Fruit fly (Drosophila melanogaster) whole organism, embryonic: Measurements from ENCODE around the gene CG2865.

Experiments
- Adf1 ChIP-seq: fragments of 200-800 bp; sonication (Bioruptor generic); IDR thresholded peaks from 2 replicates; pipeline ENCODE4 v1.3.6; 2022; ENCODE audit warnings: missing biosample characterization, missing genetic modification characterization
- BtbVII ChIP-seq: fragments of 200-800 bp; sonication (Bioruptor generic); optimal IDR thresholded peaks from 3 replicates; lab custom pipeline; 2017; ENCODE audit warnings: missing biosample characterization, mild to moderate bottlenecking, missing genetic modification characterization
- CG10959 ChIP-seq: fragments of 200-800 bp; sonication (Bioruptor generic); IDR thresholded peaks from 2 replicates; pipeline ENCODE4 v1.3.6; 2022; ENCODE audit warnings: missing biosample characterization, missing genetic modification characterization
- CG11723 ChIP-seq: fragments of 200-800 bp; sonication (Bioruptor generic); optimal IDR thresholded peaks from 2 replicates; lab custom pipeline; 2017; ENCODE audit warnings: missing biosample characterization, mild to moderate bottlenecking, missing genetic modification characterization
- CG12236 ChIP-seq: fragments of 200-800 bp; sonication (Bioruptor generic); optimal IDR thresholded peaks from 2 replicates; lab custom pipeline; 2016; ENCODE audit warnings: missing biosample characterization, missing genetic modification characterization
- CG1233 ChIP-seq: fragments of 200-800 bp; sonication (Bioruptor generic); optimal IDR thresholded peaks from 4 replicates; lab custom pipeline; 2018; ENCODE audit warnings: missing biosample characterization, mild to moderate bottlenecking, missing genetic modification characterization
- CG15696 ChIP-seq: fragments of 200-800 bp; sonication (Bioruptor generic); optimal IDR thresholded peaks from 2 replicates; lab custom pipeline; 2019; ENCODE audit warnings: missing biosample characterization, mild to moderate bottlenecking, missing genetic modification characterization, moderate library complexity
- CG1647 ChIP-seq: fragments of 200-800 bp; sonication (Bioruptor generic); optimal IDR thresholded peaks from 3 replicates; lab custom pipeline; 2016; ENCODE audit warnings: missing biosample characterization, missing genetic modification characterization
- CG17361 ChIP-seq: fragments of 200-800 bp; sonication (Bioruptor generic); IDR thresholded peaks from 3 replicates; pipeline ENCODE4 v1.3.6; 2022; ENCODE audit warnings: missing biosample characterization, missing genetic modification characterization
- CG17385 ChIP-seq: fragments of 200-800 bp; sonication (Bioruptor generic); optimal IDR thresholded peaks from 3 replicates; lab custom pipeline; 2018; ENCODE audit warnings: missing biosample characterization, mild to moderate bottlenecking, missing genetic modification characterization
- CG30403 ChIP-seq: fragments of 200-800 bp; sonication (Bioruptor generic); optimal IDR thresholded peaks from 3 replicates; lab custom pipeline; 2016; ENCODE audit warnings: missing biosample characterization, missing genetic modification characterization
- CG30431 ChIP-seq: fragments of 200-800 bp; sonication (Bioruptor generic); optimal IDR thresholded peaks from 2 replicates; lab custom pipeline; 2017; ENCODE audit warnings: missing biosample characterization, missing genetic modification characterization
- CG31388 ChIP-seq: fragments of 200-800 bp; sonication (Bioruptor generic); optimal IDR thresholded peaks from 2 replicates; lab custom pipeline; 2016; ENCODE audit warnings: missing biosample characterization, missing genetic modification characterization
- CG3281 ChIP-seq: fragments of 200-800 bp; sonication (Bioruptor generic); optimal IDR thresholded peaks from 3 replicates; lab custom pipeline; 2017; ENCODE audit warnings: missing biosample characterization, mild to moderate bottlenecking, missing genetic modification characterization
- CG4282 ChIP-seq: fragments of 200-800 bp; sonication (Bioruptor generic); optimal IDR thresholded peaks from 2 replicates; lab custom pipeline; 2016; ENCODE audit warnings: missing biosample characterization, missing genetic modification characterization
- CG4328 ChIP-seq: fragments of 200-800 bp; sonication (Bioruptor generic); optimal IDR thresholded peaks from 3 replicates; lab custom pipeline; 2017; ENCODE audit warnings: missing biosample characterization, missing genetic modification reagents, missing genetic modification characterization
- CG6254 ChIP-seq: fragments of 200-800 bp; sonication (Bioruptor generic); optimal IDR thresholded peaks from 3 replicates; lab custom pipeline; 2017; ENCODE audit warnings: mild to moderate bottlenecking, missing biosample characterization, missing genetic modification reagents, missing genetic modification characterization
- CG6791 ChIP-seq: fragments of 200-800 bp; sonication (Bioruptor generic); IDR thresholded peaks from 3 replicates; pipeline ENCODE4 v1.3.6; 2022; ENCODE audit warnings: missing biosample characterization, missing genetic modification characterization; ENCODE audit not compliant: partially characterized antibody
- CG7928 ChIP-seq: fragments of 200-800 bp; sonication (Bioruptor generic); optimal IDR thresholded peaks from 2 replicates; lab custom pipeline; 2017; ENCODE audit warnings: missing biosample characterization, mild to moderate bottlenecking, missing genetic modification characterization
- CG8765 ChIP-seq: fragments of 200-800 bp; sonication (Bioruptor generic); IDR thresholded peaks from 2 replicates; pipeline ENCODE4 v1.3.6; 2022; ENCODE audit warnings: missing biosample characterization, missing genetic modification characterization
- Chrac-16 ChIP-seq: fragments of 200-800 bp; sonication (Bioruptor generic); optimal IDR thresholded peaks from 3 replicates; lab custom pipeline; 2016; ENCODE audit warnings: missing biosample characterization, missing genetic modification characterization
- D19B ChIP-seq: fragments of 200-800 bp; sonication (Bioruptor generic); optimal IDR thresholded peaks from 2 replicates; lab custom pipeline; 2017; ENCODE audit warnings: missing biosample characterization, mild to moderate bottlenecking, missing genetic modification characterization
- Dbx ChIP-seq: fragments of 200-800 bp; sonication (Bioruptor generic); IDR thresholded peaks from 3 replicates; pipeline ENCODE4 v1.3.6; 2022; ENCODE audit warnings: missing biosample characterization, missing genetic modification characterization
- Dip3 ChIP-seq: fragments of 200-800 bp; sonication (Bioruptor generic); optimal IDR thresholded peaks from 3 replicates; lab custom pipeline; 2016; ENCODE audit warnings: missing biosample characterization, missing genetic modification characterization
- Hr3 ChIP-seq: fragments of 200-800 bp; sonication (Bioruptor generic); optimal IDR thresholded peaks from 3 replicates; lab custom pipeline; 2016; ENCODE audit warnings: missing biosample characterization, missing genetic modification characterization
- MESR4 ChIP-seq: fragments of 200-800 bp; sonication (Bioruptor generic); optimal IDR thresholded peaks from 2 replicates; lab custom pipeline; 2018; ENCODE audit warnings: missing biosample characterization, mild to moderate bottlenecking, missing genetic modification characterization, moderate library complexity
- Meics ChIP-seq: fragments of 200-800 bp; sonication (Bioruptor generic); optimal IDR thresholded peaks from 2 replicates; lab custom pipeline; 2017; ENCODE audit warnings: missing biosample characterization, mild to moderate bottlenecking, missing genetic modification characterization
- Mes4 ChIP-seq: fragments of 200-800 bp; sonication (Bioruptor generic); optimal IDR thresholded peaks from 2 replicates; lab custom pipeline; 2016; ENCODE audit warnings: missing biosample characterization, missing genetic modification characterization
- NfI ChIP-seq: fragments of 200-800 bp; sonication (Bioruptor generic); optimal IDR thresholded peaks from 3 replicates; lab custom pipeline; 2018; ENCODE audit warnings: missing biosample characterization, mild to moderate bottlenecking, missing genetic modification characterization, moderate library complexity
- Oli ChIP-seq: fragments of 200-800 bp; sonication (Bioruptor generic); optimal IDR thresholded peaks from 2 replicates; lab custom pipeline; 2018; ENCODE audit warnings: missing biosample characterization, mild to moderate bottlenecking, missing genetic modification characterization, moderate library complexity
- PHDP ChIP-seq: fragments of 200-800 bp; sonication (Bioruptor generic); optimal IDR thresholded peaks from 3 replicates; lab custom pipeline; 2018; ENCODE audit warnings: missing biosample characterization, mild to moderate bottlenecking, missing genetic modification characterization, moderate library complexity
- Rfx ChIP-seq: fragments of 200-800 bp; sonication (Bioruptor generic); IDR thresholded peaks from 2 replicates; pipeline ENCODE4 v1.3.6; 2022; ENCODE audit warnings: missing biosample characterization, missing genetic modification characterization
- Rx ChIP-seq: fragments of 200-800 bp; sonication (Bioruptor generic); IDR thresholded peaks from 2 replicates; pipeline ENCODE4 v1.3.6; 2022; ENCODE audit warnings: missing biosample characterization, missing genetic modification characterization
- amos ChIP-seq: fragments of 200-800 bp; sonication (Bioruptor generic); IDR thresholded peaks from 2 replicates; pipeline ENCODE4 v1.3.6; 2022; ENCODE audit warnings: missing biosample characterization, missing genetic modification characterization; ENCODE audit not compliant: partially characterized antibody
- bcd ChIP-seq: fragments of 200-800 bp; sonication (Bioruptor generic); optimal IDR thresholded peaks from 2 replicates; lab custom pipeline; 2017; ENCODE audit warnings: missing biosample characterization, mild to moderate bottlenecking, missing genetic modification characterization
- chn ChIP-seq: fragments of 200-800 bp; sonication (Bioruptor generic); optimal IDR thresholded peaks from 2 replicates; lab custom pipeline; 2016; ENCODE audit warnings: missing biosample characterization, missing genetic modification characterization
- danr ChIP-seq: fragments of 200-800 bp; sonication (Bioruptor generic); IDR thresholded peaks from 2 replicates; pipeline ENCODE4 v1.3.6; 2022; ENCODE audit warnings: missing biosample characterization, missing genetic modification characterization
- en ChIP-seq: fragments of 200-800 bp; sonication (Bioruptor generic); optimal IDR thresholded peaks from 2 replicates; lab custom pipeline; 2016; ENCODE audit warnings: missing biosample characterization, missing genetic modification characterization
- gce ChIP-seq: fragments of 200-800 bp; sonication (Bioruptor generic); IDR thresholded peaks from 3 replicates; pipeline ENCODE4 v1.3.6; 2022; ENCODE audit warnings: missing biosample characterization, missing genetic modification characterization
- inv ChIP-seq: fragments of 200-800 bp; sonication (Bioruptor generic); IDR thresholded peaks from 2 replicates; pipeline ENCODE4 v1.3.6; 2022; ENCODE audit warnings: missing biosample characterization, missing genetic modification characterization; ENCODE audit not compliant: partially characterized antibody
- jumu ChIP-seq: fragments of 200-800 bp; sonication (Bioruptor generic); optimal IDR thresholded peaks from 3 replicates; lab custom pipeline; 2016; ENCODE audit warnings: missing biosample characterization, missing genetic modification characterization
- nmo ChIP-seq: fragments of 200-800 bp; sonication (Bioruptor generic); optimal IDR thresholded peaks from 2 replicates; lab custom pipeline; 2018; ENCODE audit warnings: missing biosample characterization, mild to moderate bottlenecking, missing genetic modification characterization, moderate library complexity
- onecut ChIP-seq: fragments of 200-800 bp; sonication (Bioruptor generic); IDR thresholded peaks from 2 replicates; pipeline ENCODE4 v1.3.6; 2022; ENCODE audit warnings: missing biosample characterization, missing genetic modification characterization
- pho ChIP-seq: fragments of 200-800 bp; sonication (Bioruptor generic); optimal IDR thresholded peaks from 2 replicates; lab custom pipeline; 2016; ENCODE audit warnings: missing biosample characterization, missing genetic modification characterization
- sd ChIP-seq: fragments of 200-800 bp; sonication (Bioruptor generic); optimal IDR thresholded peaks from 3 replicates; lab custom pipeline; 2018; ENCODE audit warnings: missing biosample characterization, mild to moderate bottlenecking, missing genetic modification characterization, moderate library complexity
- shn ChIP-seq: fragments of 200-800 bp; sonication (Bioruptor generic); optimal IDR thresholded peaks from 3 replicates; lab custom pipeline; 2016; ENCODE audit warnings: missing biosample characterization, missing genetic modification characterization
- stc ChIP-seq: fragments of 200-800 bp; sonication (Bioruptor generic); IDR thresholded peaks from 2 replicates; pipeline ENCODE4 v1.3.6; 2022; ENCODE audit warnings: missing biosample characterization, missing genetic modification characterization
- ttk ChIP-seq: fragments of 200-800 bp; sonication (Bioruptor generic); IDR thresholded peaks from 2 replicates; pipeline ENCODE4 v2.1.2; 2022; ENCODE audit warnings: missing biosample characterization, missing genetic modification characterization
- unc-4 ChIP-seq: fragments of 200-800 bp; sonication (Bioruptor generic); IDR thresholded peaks from 2 replicates; pipeline ENCODE4 v1.3.6; 2022; ENCODE audit warnings: missing biosample characterization, missing genetic modification characterization; ENCODE audit not compliant: partially characterized antibody
- wdn ChIP-seq: fragments of 200-800 bp; sonication (Bioruptor generic); IDR thresholded peaks from 2 replicates; pipeline ENCODE4 v1.3.6; 2022; ENCODE audit warnings: missing biosample characterization, missing genetic modification characterization
- zen2 ChIP-seq: fragments of 200-800 bp; sonication (Bioruptor generic); IDR thresholded peaks from 3 replicates; pipeline ENCODE4 v1.3.6; 2022; ENCODE audit warnings: missing biosample characterization, missing genetic modification characterization; ENCODE audit not compliant: partially characterized antibody
- zfh2 ChIP-seq: fragments of 200-800 bp; sonication (Bioruptor generic); optimal IDR thresholded peaks from 2 replicates; lab custom pipeline; 2016; ENCODE audit warnings: missing biosample characterization, missing genetic modification characterization

Gene CG2865

DNA sequence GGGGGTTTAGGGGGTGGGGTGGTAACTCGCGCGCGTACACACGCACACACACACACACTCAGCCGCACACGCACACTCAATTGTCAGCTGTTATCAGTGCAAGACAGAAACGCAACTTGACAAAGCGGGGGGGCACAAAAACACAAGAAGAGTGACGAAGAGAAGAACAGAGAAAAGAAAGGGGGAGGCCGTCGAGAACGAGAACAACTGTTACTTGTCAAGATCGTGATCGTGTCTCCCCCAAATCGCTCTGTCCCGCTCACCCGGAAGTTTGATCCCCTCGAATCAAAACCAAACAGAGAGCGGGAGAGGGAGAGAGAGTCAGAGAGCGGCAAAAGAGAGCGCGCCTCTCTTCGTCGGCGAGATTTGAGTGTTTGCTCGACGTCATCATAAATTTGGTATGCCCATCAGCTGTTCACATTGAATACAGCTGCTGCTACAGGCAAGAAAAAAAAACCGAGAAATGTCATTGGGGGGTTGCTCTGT, 24.2 kb upstream of the CG2865 start (continued):
- TF ChIP-seq Adf1 (GFP tag; lab: Robert Waterston, UW) (peak; percentile 74), Dbx (no peak), pho (GFP tag; lab: Kevin White, UChicago) (peak; percentile 2), danr (GFP tag; lab: Robert Waterston, UW) (no peak), CG31388 (GFP tag; lab: Kevin White, UChicago) (no peak), nmo (no peak), CG4282 (no peak), CG3281 (no peak), wdn (GFP tag; lab: Robert Waterston, UW) (no peak), CG4328 (GFP tag; lab: Kevin White, UChicago) (no peak), Chrac-16 (GFP tag; lab: Kevin White, UChicago) (no peak), chn (GFP tag; lab: Kevin White, UChicago) (peak; percentile 7), onecut (GFP tag; lab: Robert Waterston, UW) (peak; percentile 36), CG1233 (no peak), NfI (GFP tag; lab: Kevin White, UChicago) (no peak), CG10959 (GFP tag; lab: Robert Waterston, UW) (no peak), Rfx (GFP tag; lab: Robert Waterston, UW) (no peak), BtbVII (peak; percentile 78), unc-4 (GFP tag; lab: Robert Waterston, UW) (peak; percentile 46; the same call in 1 of the 2 replicates), CG17361 (GFP tag; lab: Robert Waterston, UW) (no peak), ttk (GFP tag; lab: Robert Waterston, UW) (no peak), amos (GFP tag; lab: Robert Waterston, UW) (no peak), CG11723 (GFP tag; lab: Kevin White, UChicago) (no peak), sd (tag; lab: Kevin White, UChicago) (peak; percentile 65), stc (GFP tag; lab: Robert Waterston, UW) (peak; percentile 17; the same call in 1 of the 2 replicates), Mes4 (GFP tag; lab: Kevin White, UChicago) (no peak), CG30403 (no peak), PHDP (peak; percentile 33), bcd (no peak), zfh2 (GFP tag; lab: Kevin White, UChicago) (no peak), D19B (no peak), Hr3 (GFP tag; lab: Kevin White, UChicago) (no peak), Oli (tag; lab: Kevin White, UChicago) (no peak), shn (GFP tag; lab: Kevin White, UChicago) (no peak), inv (no peak), CG8765 (GFP tag; lab: Robert Waterston, UW) (no peak), CG15696 (no peak), CG6254 (GFP tag; lab: Kevin White, UChicago) (no peak), CG6791 (no peak; the same call in 2 of the 3 replicates), Meics (GFP tag; lab: Kevin White, UChicago) (peak; percentile 27), CG30431 (GFP tag; lab: Kevin White, UChicago) (no peak), zen2 (GFP tag; lab: Robert Waterston, UW) (peak; percentile 73), CG1647 (GFP tag; lab: Kevin White, UChicago) (no peak), CG12236 (GFP tag; lab: Kevin White, UChicago) (no peak), gce (GFP tag; lab: Robert Waterston, UW) (no peak), Rx (GFP tag; lab: Robert Waterston, UW) (no peak), CG17385 (GFP tag; lab: Kevin White, UChicago) (peak; percentile 73), jumu (GFP tag; lab: Kevin White, UChicago) (no peak), CG7928 (GFP tag; lab: Kevin White, UChicago) (no peak), Dip3 (no peak), en (GFP tag; lab: Kevin White, UChicago) (no peak), MESR4 (no peak)
